Worm (Caenorhabditis elegans): ENCODE measurements around the gene srh-213.
"Not testable (repeated sequence)": the region's sequence is repeated elsewhere in the genome, so short reads cannot be mapped to it uniquely, and the experiment has no call there.

srh-213 gene

DNA sequence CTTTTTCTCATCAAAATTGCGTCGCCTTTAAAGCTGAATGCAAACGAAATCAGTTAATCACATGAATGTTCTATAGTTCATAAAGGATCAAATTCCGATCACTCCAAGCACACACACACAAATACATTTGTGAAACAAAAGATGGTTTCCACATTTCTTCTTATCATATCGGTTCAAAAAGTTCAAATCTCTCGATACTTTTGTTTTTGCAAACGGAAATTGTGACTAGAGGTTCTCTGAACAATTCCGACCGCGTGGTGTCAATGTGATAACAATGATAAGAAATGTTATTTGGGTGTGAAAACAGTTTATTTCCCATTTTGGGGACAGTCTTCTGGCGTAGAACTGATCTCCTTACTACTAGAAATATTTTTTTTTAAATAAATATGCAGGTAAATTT, 22.0 kb upstream of the srh-213 start:
- TF ChIP-seq ref-1 (GFP tag; conservative IDR thresholded peaks at IDR 0.05) (no peak), med-1 (GFP tag; optimal IDR thresholded peaks at IDR 0.05; ENCODE audit: insufficient read depth) (no peak), cog-1 (tag; optimal IDR thresholded peaks at IDR 0.05) (no peak), klf-2 (GFP tag; conservative IDR thresholded peaks at IDR 0.05) (no peak), tab-1 (GFP tag; IDR thresholded peaks at IDR 0.05) (no peak), flt-1 (GFP tag; IDR thresholded peaks at IDR 0.05) (no peak), ztf-29 (GFP tag; IDR thresholded peaks at IDR 0.05) (no peak), ztf-23 (GFP tag; IDR thresholded peaks at IDR 0.05) (no peak), T22C8.4 (GFP tag; IDR thresholded peaks at IDR 0.05) (no peak)

DNA sequence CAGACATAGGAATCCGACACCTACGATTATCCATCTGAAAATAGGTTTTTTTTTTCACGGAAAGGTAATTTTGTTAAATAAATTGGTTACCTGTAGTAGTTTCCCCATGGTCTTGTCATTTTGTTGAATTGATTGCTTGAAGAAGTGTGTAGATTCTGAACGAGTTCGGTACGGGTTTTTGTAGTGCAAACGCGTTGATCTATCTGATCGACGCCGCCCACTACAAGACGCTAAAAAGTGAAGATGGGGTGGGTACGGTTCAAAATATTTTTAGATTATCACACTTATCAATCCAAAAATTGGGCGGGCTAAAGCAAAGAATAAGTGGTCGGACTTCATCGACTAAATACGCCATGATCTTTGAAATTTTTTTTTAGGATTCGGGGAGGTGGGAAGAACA, 19.6 kb upstream of the srh-213 start, which contains the start of gene T22F3.11:
T22F3.11 (minus strand) TSS at position 157 of the 400 bp plus-strand sequence.
- TF ChIP-seq ztf-23 (GFP tag; IDR thresholded peaks at IDR 0.05) = no peak
- TF ChIP-seq klf-2 (GFP tag; conservative IDR thresholded peaks at IDR 0.05) = no peak
- no peak for TF ChIP-seq ref-1 (GFP tag; conservative IDR thresholded peaks at IDR 0.05)

DNA sequence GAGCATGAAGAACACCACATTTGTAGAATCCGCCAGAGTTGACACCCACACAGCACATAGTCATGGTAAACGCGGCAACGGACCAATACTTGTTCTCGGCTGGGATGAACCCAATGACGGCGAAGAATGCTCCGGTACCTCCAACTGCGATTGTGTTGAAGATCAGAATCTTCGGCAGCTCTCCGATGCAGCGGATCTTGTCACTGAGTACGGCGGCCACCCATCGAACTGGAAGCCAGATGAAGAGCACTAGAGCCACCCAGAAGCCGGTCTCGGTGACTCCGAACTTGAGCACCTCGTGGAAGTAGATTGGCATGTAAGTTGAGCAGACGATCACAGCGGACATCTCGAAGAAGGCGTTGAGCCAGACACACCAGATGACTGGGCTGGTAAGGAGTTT, 18.2 kb upstream of the srh-213 start:
- TF ChIP-seq ref-1 (GFP tag; conservative IDR thresholded peaks at IDR 0.05) = no peak
- no peak for TF ChIP-seq T22C8.4 (GFP tag; IDR thresholded peaks at IDR 0.05)
- no peak for TF ChIP-seq cog-1 (tag; optimal IDR thresholded peaks at IDR 0.05)
- no peak for TF ChIP-seq med-1 (GFP tag; optimal IDR thresholded peaks at IDR 0.05; ENCODE audit: insufficient read depth)
- TF ChIP-seq flt-1 (GFP tag; IDR thresholded peaks at IDR 0.05) = no peak
- no peak for TF ChIP-seq klf-2 (GFP tag; conservative IDR thresholded peaks at IDR 0.05)
- TF ChIP-seq tab-1 (GFP tag; IDR thresholded peaks at IDR 0.05) = no peak
- TF ChIP-seq ztf-29 (GFP tag; IDR thresholded peaks at IDR 0.05) = no peak

DNA sequence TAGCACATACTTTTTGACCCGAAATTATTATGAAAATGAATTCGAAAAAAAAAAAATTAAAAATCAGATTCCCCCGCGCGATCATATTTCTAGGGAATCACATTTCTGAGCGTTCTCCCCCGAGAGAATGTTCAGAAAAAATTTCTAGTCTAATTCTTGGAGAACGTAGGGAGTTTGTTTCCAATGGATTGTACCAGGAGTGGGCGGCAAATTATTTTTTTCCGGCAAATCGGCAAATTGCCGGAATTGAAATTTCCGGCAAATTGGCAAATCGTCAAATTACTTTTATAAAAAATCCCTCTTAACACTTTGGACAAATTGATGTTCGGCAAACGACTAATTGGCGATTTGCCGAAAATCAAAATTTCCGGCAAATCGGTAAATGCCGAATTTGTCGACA, 16.8 kb upstream of the srh-213 start, which contains the start of gene T22F3.10:
T22F3.10 (minus strand) TSS at position 101 of the 400 bp plus-strand sequence.
- TF ChIP-seq flt-1 (GFP tag; IDR thresholded peaks at IDR 0.05) (no peak), ref-1 (GFP tag; conservative IDR thresholded peaks at IDR 0.05) (no peak), klf-2 (GFP tag; conservative IDR thresholded peaks at IDR 0.05) (no peak), ztf-23 (GFP tag; IDR thresholded peaks at IDR 0.05) (no peak), med-1 (GFP tag; optimal IDR thresholded peaks at IDR 0.05; ENCODE audit: insufficient read depth) (no peak), tab-1 (GFP tag; IDR thresholded peaks at IDR 0.05) (no peak), ztf-29 (GFP tag; IDR thresholded peaks at IDR 0.05) (no peak), T22C8.4 (GFP tag; IDR thresholded peaks at IDR 0.05) (no peak), cog-1 (tag; optimal IDR thresholded peaks at IDR 0.05) (no peak)

DNA sequence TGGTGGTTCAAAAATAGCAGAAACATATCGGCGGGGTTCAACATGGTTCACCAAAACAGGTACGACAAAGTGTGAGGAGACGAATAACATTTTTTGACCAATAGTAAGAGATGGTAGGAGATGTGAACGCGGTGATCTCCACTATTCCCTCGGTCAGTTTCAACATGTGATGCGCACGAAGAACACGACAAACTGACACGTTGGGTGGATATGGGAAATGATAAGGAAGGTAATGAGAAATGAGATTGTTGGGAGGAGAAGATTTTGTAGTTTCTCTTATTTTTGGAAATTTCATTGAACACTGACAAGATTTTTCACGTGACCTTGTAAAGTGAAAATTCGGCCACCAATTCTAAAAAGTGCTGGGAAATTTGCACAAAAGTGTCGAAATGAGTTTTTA, 15.9 kb upstream of the srh-213 start:
- TF ChIP-seq T22C8.4 (GFP tag; IDR thresholded peaks at IDR 0.05) (no peak), ztf-29 (GFP tag; IDR thresholded peaks at IDR 0.05) (no peak), klf-2 (GFP tag; conservative IDR thresholded peaks at IDR 0.05) (no peak), ztf-23 (GFP tag; IDR thresholded peaks at IDR 0.05) (no peak), med-1 (GFP tag; optimal IDR thresholded peaks at IDR 0.05; ENCODE audit: insufficient read depth) (no peak), ref-1 (GFP tag; conservative IDR thresholded peaks at IDR 0.05) (no peak), cog-1 (tag; optimal IDR thresholded peaks at IDR 0.05) (no peak), flt-1 (GFP tag; IDR thresholded peaks at IDR 0.05) (no peak), tab-1 (GFP tag; IDR thresholded peaks at IDR 0.05) (no peak)

DNA sequence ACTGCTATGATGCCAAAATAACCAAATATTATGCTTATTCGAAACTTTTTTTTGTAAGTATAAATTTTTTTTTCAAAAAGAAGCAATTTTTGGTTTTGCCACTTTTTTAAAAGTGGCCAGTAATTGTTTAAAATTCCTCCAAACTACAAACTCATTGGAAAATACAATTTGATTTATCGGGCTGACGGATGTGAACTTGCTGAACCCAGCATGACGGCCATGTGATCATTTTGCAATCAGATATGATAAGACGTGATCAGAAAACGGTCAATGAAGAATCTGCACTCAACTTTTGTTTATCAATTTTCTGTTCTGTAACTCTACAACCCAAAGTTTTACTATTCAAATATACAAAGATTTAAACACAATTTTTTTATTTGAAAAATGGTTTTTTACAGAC, 11.6 kb upstream of the srh-213 start:
- TF ChIP-seq ref-1 (GFP tag; conservative IDR thresholded peaks at IDR 0.05) = no peak
- TF ChIP-seq ztf-23 (GFP tag; IDR thresholded peaks at IDR 0.05) = no peak
- TF ChIP-seq ztf-29 (GFP tag; IDR thresholded peaks at IDR 0.05) = no peak
- no peak for TF ChIP-seq med-1 (GFP tag; optimal IDR thresholded peaks at IDR 0.05; ENCODE audit: insufficient read depth)
- TF ChIP-seq flt-1 (GFP tag; IDR thresholded peaks at IDR 0.05) = no peak
- TF ChIP-seq T22C8.4 (GFP tag; IDR thresholded peaks at IDR 0.05) = no peak
- no peak for TF ChIP-seq klf-2 (GFP tag; conservative IDR thresholded peaks at IDR 0.05)
- TF ChIP-seq tab-1 (GFP tag; IDR thresholded peaks at IDR 0.05) = no peak
- TF ChIP-seq cog-1 (tag; optimal IDR thresholded peaks at IDR 0.05) = no peak

DNA sequence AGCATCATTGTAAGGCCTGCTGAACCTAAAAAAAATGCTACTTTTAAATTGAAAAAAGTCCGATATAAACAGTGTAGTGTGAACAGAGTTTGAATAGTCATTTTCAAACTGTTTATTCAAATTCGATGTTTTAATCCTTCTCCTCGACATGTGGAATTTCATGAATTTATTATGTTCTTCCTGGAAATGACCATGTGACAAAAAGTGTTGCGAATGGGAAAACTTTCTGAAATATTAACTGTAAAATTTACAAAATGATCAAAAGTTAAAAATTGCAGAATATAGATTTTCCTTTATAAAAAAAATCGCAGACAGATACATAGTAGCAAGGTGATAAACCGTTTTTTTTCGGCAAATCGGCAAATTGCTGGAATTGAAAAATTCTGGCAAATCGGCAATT, 10.5 kb upstream of the srh-213 start, which contains the start of gene T22F3.8:
T22F3.8 (minus strand) TSS at position 101 of the 400 bp plus-strand sequence.
- TF ChIP-seq T22C8.4 (GFP tag; IDR thresholded peaks at IDR 0.05) (no peak), klf-2 (GFP tag; conservative IDR thresholded peaks at IDR 0.05) (no peak), ztf-29 (GFP tag; IDR thresholded peaks at IDR 0.05) (no peak), tab-1 (GFP tag; IDR thresholded peaks at IDR 0.05) (no peak), med-1 (GFP tag; optimal IDR thresholded peaks at IDR 0.05; ENCODE audit: insufficient read depth) (no peak), cog-1 (tag; optimal IDR thresholded peaks at IDR 0.05) (no peak), ref-1 (GFP tag; conservative IDR thresholded peaks at IDR 0.05) (no peak), flt-1 (GFP tag; IDR thresholded peaks at IDR 0.05) (no peak), ztf-23 (GFP tag; IDR thresholded peaks at IDR 0.05) (no peak)

DNA sequence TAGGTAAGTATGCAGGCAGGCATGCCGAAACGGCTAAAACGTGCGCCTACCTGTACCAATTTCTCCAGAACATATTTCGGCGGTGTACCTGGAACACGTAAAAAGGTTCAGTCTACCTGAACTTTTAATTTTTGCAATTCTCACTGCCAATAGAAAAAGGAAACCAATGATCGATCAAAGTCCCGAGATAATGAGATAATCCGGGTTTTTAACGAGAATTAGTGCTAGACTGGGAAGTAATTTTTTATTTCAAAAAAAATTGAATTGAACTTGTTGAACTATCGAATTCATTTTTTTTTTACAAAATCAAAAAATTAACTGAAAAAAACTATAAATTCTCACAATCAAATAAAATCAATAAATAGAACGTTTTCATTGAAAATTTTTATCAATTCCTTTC, 5.7 kb upstream of the srh-213 start, which contains the start of gene T22F3.7:
T22F3.7 (minus strand) TSS at position 101 of the 400 bp plus-strand sequence.
- no peak for TF ChIP-seq cog-1 (tag; optimal IDR thresholded peaks at IDR 0.05)
- TF ChIP-seq tab-1 (GFP tag; IDR thresholded peaks at IDR 0.05) = no peak
- no peak for TF ChIP-seq med-1 (GFP tag; optimal IDR thresholded peaks at IDR 0.05; ENCODE audit: insufficient read depth)
- TF ChIP-seq ztf-23 (GFP tag; IDR thresholded peaks at IDR 0.05) = no peak
- no peak for TF ChIP-seq ztf-29 (GFP tag; IDR thresholded peaks at IDR 0.05)
- TF ChIP-seq klf-2 (GFP tag; conservative IDR thresholded peaks at IDR 0.05) = no peak
- no peak for TF ChIP-seq ref-1 (GFP tag; conservative IDR thresholded peaks at IDR 0.05)
- no peak for TF ChIP-seq flt-1 (GFP tag; IDR thresholded peaks at IDR 0.05)
- no peak for TF ChIP-seq T22C8.4 (GFP tag; IDR thresholded peaks at IDR 0.05)

DNA sequence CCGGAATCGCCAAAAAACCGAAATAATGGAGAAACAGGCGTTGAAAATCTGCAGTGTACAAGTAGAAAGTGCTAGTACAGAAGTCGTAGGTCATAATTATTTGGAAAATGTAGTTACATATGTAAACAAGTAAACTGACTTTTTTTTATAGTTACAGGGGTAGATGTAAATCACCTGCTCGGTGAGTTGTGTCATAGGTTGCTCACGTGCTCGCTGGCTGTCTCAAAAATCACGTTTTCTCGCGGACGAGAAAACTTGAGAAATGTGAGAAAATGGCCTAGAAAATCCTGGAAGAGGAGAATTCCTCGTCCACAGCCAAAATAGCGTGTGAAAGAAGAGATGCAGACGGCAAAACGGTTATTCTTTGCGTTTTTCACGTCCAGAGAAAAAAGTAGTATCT, 2.2 kb upstream of the srh-213 start, which contains the start of gene srh-212:
srh-212 (minus strand) TSS at position 101 of the 400 bp plus-strand sequence.
- not testable (repeated sequence) for TF ChIP-seq cog-1 (tag; optimal IDR thresholded peaks at IDR 0.05); ztf-23 (GFP tag; IDR thresholded peaks at IDR 0.05); flt-1 (GFP tag; IDR thresholded peaks at IDR 0.05)

DNA sequence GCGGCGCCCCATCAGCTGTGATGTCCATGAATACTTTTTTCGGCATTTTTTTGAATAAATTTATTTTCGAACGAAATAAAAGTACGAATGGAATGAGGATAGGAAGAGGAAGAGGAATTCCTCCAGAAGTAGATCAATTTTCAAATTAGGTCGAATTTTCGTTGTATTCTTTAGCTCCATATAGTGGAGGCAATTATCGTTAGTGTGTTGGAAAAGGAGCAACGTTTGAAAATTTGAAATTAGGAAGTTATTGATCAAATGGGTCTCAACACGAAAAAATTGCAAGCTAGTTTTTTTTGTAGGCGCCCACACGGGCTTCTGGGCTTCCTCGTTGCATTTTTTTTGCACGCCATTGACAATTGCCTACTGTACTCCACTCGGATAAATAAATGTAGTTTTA, 2.7 kb downstream of the srh-213 start, which contains the start of gene T22F3.12:
T22F3.12 (minus strand) TSS at position 101 of the 400 bp plus-strand sequence.
- TF ChIP-seq T22C8.4 (GFP tag; IDR thresholded peaks at IDR 0.05) = no peak
- no peak for TF ChIP-seq ztf-23 (GFP tag; IDR thresholded peaks at IDR 0.05)
- TF ChIP-seq cog-1 (tag; optimal IDR thresholded peaks at IDR 0.05) = no peak
- TF ChIP-seq flt-1 (GFP tag; IDR thresholded peaks at IDR 0.05) = no peak
- no peak for TF ChIP-seq med-1 (GFP tag; optimal IDR thresholded peaks at IDR 0.05; ENCODE audit: insufficient read depth)
- TF ChIP-seq ref-1 (GFP tag; conservative IDR thresholded peaks at IDR 0.05) = no peak
- no peak for TF ChIP-seq klf-2 (GFP tag; conservative IDR thresholded peaks at IDR 0.05)
- TF ChIP-seq ztf-29 (GFP tag; IDR thresholded peaks at IDR 0.05) = no peak
- TF ChIP-seq tab-1 (GFP tag; IDR thresholded peaks at IDR 0.05) = no peak
